Fruit fly (Drosophila melanogaster): ENCODE data around the gene Gyc32E.

The Gyc32E gene

DNA sequence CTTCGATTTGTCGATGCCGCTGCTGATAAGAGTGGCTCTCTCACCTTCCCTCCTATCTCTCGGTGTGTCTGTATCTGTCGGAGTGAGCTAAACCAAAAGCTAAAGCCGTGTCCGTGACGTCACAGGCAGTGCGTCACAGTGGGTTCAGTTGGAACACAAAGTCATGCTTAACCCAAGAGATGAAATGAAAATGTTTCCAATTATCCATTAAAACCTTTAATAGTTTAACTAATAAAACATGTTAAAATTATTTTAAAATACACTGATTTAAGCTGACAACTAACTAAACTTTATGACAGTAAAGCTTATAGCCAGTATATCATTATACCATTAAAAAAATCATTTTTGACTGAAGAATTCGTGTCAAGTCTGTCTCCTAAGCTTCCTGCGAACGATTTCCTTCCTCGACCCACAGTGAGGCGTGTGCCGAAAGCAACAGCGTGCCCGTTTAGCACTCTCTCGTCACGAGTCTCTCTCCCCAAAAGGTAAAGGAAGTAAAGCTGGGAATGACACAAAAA is 35.8 kb downstream of the Gyc32E start, which contains the start of gene Idua (continued):
- TF ChIP-seq Doc2 (GFP tag; IDR thresholded peaks at IDR 0.05), result no peak
- no peak for TF ChIP-seq MTF-1 (GFP tag; optimal IDR thresholded peaks at IDR 0.05; ENCODE audit: borderline replicate concordance)
- peak; percentile 79 for TF ChIP-seq CG32532 (GFP tag; IDR thresholded peaks at IDR 0.05)
- peak; percentile 30; the same call in 1 of the 2 replicates for TF ChIP-seq ttk (GFP tag; IDR thresholded peaks at IDR 0.05)
- 0 out of 2 replicates have a peak, but pooled peaks have one; percentile 18 for TF ChIP-seq ranshi (GFP tag; IDR thresholded peaks at IDR 0.05)
- TF ChIP-seq ase (GFP tag; IDR thresholded peaks at IDR 0.05), result peak; percentile 67
- 0 out of 4 replicates have a peak, but pooled peaks have one; percentile 48 for TF ChIP-seq chinmo (GFP tag; IDR thresholded peaks at IDR 0.05; ENCODE audit: partially characterized antibody)
- peak; percentile 81 for TF ChIP-seq CG8924 (tag; optimal IDR thresholded peaks at IDR 0.05)
- TF ChIP-seq crp (GFP tag; optimal IDR thresholded peaks at IDR 0.05), result peak in 1 of 2 experiments; percentile 8
- TF ChIP-seq CG2199 (GFP tag; IDR thresholded peaks at IDR 0.05), result no peak
- TF ChIP-seq Xbp1 (GFP tag; optimal IDR thresholded peaks at IDR 0.05), result peak; percentile 61
- TF ChIP-seq btn (GFP tag; optimal IDR thresholded peaks at IDR 0.05), result no peak
- TF ChIP-seq CG18262 (tag; optimal IDR thresholded peaks at IDR 0.05), result no peak
- TF ChIP-seq Mrtf (GFP tag; IDR thresholded peaks at IDR 0.05), result no peak
- TF ChIP-seq NFAT (GFP tag; IDR thresholded peaks at IDR 0.05), result 0 out of 2 replicates have a peak, but pooled peaks have one; percentile 12
- no peak for TF ChIP-seq unc-4 (GFP tag; IDR thresholded peaks at IDR 0.05; ENCODE audit: partially characterized antibody)
- no peak for TF ChIP-seq CG6791 (GFP tag; IDR thresholded peaks at IDR 0.05; ENCODE audit: partially characterized antibody)
- peak; percentile 98 for TF ChIP-seq scrt (GFP tag; optimal IDR thresholded peaks at IDR 0.05)
- peak; percentile 38 for TF ChIP-seq CG12942 (GFP tag; optimal IDR thresholded peaks at IDR 0.05)
- peak; percentile 93 for TF ChIP-seq Meics (GFP tag; optimal IDR thresholded peaks at IDR 0.05)
- no peak for TF ChIP-seq Nf-YA (GFP tag; IDR thresholded peaks at IDR 0.05)
- no peak for TF ChIP-seq CG5180 (GFP tag; optimal IDR thresholded peaks at IDR 0.05)
- no peak for TF ChIP-seq gcm (GFP tag; optimal IDR thresholded peaks at IDR 0.05)
- no peak for TF ChIP-seq CG33213 (GFP tag; optimal IDR thresholded peaks at IDR 0.05)
- no peak for TF ChIP-seq br (optimal IDR thresholded peaks at IDR 0.05)
- TF ChIP-seq sna (GFP tag; IDR thresholded peaks at IDR 0.05; ENCODE audit: partially characterized antibody), result no peak
- TF ChIP-seq NC2α (GFP tag; optimal IDR thresholded peaks at IDR 0.05), result no peak
- peak; percentile 16; the same call in 1 of the 3 replicates for TF ChIP-seq B-H1 (GFP tag; IDR thresholded peaks at IDR 0.05)
- TF ChIP-seq HLH4C (GFP tag; IDR thresholded peaks at IDR 0.05; ENCODE audit: partially characterized antibody), result no peak
- no peak for TF ChIP-seq nerfin-2 (GFP tag; IDR thresholded peaks at IDR 0.05; ENCODE audit: partially characterized antibody)
- TF ChIP-seq sqz (GFP tag; optimal IDR thresholded peaks at IDR 0.05), result no peak
- peak; percentile 76 for TF ChIP-seq CG6683 (GFP tag; optimal IDR thresholded peaks at IDR 0.05)
- no peak for TF ChIP-seq chm (GFP tag; IDR thresholded peaks at IDR 0.05)
- TF ChIP-seq gcm2 (GFP tag; optimal IDR thresholded peaks at IDR 0.05), result no peak
- TF ChIP-seq CG5245 (GFP tag; optimal IDR thresholded peaks at IDR 0.05), result peak; percentile 51
- no peak for TF ChIP-seq CG15696 (tag; optimal IDR thresholded peaks at IDR 0.05)
- TF ChIP-seq unpg (GFP tag; optimal IDR thresholded peaks at IDR 0.05), result no peak
- TF ChIP-seq CG14667 (GFP tag; IDR thresholded peaks at IDR 0.05), result peak; percentile 53
- TF ChIP-seq pan (optimal IDR thresholded peaks at IDR 0.05), result no peak
- TF ChIP-seq pan (GFP tag; optimal IDR thresholded peaks at IDR 0.05 in 1 of 2, IDR thresholded peaks at IDR 0.05 in 1 of 2), result peak in 1 of 2 experiments; percentile 72
- no peak for TF ChIP-seq Sin3A (optimal IDR thresholded peaks at IDR 0.05)
- no peak for TF ChIP-seq knrl (GFP tag; IDR thresholded peaks at IDR 0.05; ENCODE audit: partially characterized antibody)
- TF ChIP-seq D19A (tag; optimal IDR thresholded peaks at IDR 0.05), result no peak
- no peak for TF ChIP-seq tup (GFP tag; optimal IDR thresholded peaks at IDR 0.05)
- TF ChIP-seq Gug (GFP tag; IDR thresholded peaks at IDR 0.05), result peak; percentile 69
- TF ChIP-seq CHES-1-like (GFP tag; optimal IDR thresholded peaks at IDR 0.05), result no peak
- peak; percentile 2 for TF ChIP-seq slou (GFP tag; optimal IDR thresholded peaks at IDR 0.05)
- no peak for TF ChIP-seq CG11247 (GFP tag; IDR thresholded peaks at IDR 0.05)
- peak; percentile 41; the same call in 1 of the 2 replicates for TF ChIP-seq sisA (GFP tag; IDR thresholded peaks at IDR 0.05)
- TF ChIP-seq Fer1 (GFP tag; optimal IDR thresholded peaks at IDR 0.05), result peak; percentile 89
- no peak for TF ChIP-seq nerfin-1 (tag; optimal IDR thresholded peaks at IDR 0.05)

Data from whole organism, embryonic.